Worm (Caenorhabditis elegans) whole organism, young adult: ENCODE data around the gene gop-2.

Source experiments
- B0035.1 ChIP-seq: sonication (generic microtip); optimal IDR thresholded peaks from 2 replicates; lab custom pipeline; 2016; ENCODE audit warnings: missing genetic modification characterization, mild to moderate bottlenecking, missing compliant biosample characterization, missing genotype, missing genetic modification reagents
- C17E4.6 ChIP-seq: fragments of 200-800 bp; sonication (Bioruptor generic); IDR thresholded peaks from 2 replicates; pipeline ENCODE4 v1.3.6; 2022; ENCODE audit warnings: missing genetic modification reagents, missing genetic modification characterization, missing compliant biosample characterization
- D2030.7 ChIP-seq: fragments of 200-800 bp; sonication (Bioruptor generic); IDR thresholded peaks from 2 replicates; pipeline ENCODE4 v1.3.6; 2022; ENCODE audit warnings: missing genetic modification reagents, missing genetic modification characterization, missing compliant biosample characterization
- F10E7.11 ChIP-seq: sonication (generic microtip); optimal IDR thresholded peaks from 2 replicates; lab custom pipeline; 2017; ENCODE audit warnings: mild to moderate bottlenecking, missing genetic modification characterization, moderate library complexity, missing compliant biosample characterization
- F22D6.2 ChIP-seq: sonication (generic microtip); optimal IDR thresholded peaks from 2 replicates; lab custom pipeline; 2016; ENCODE audit warnings: mild to moderate bottlenecking, missing genetic modification characterization, missing compliant biosample characterization
- F37B4.10 ChIP-seq: fragments of 200-800 bp; sonication (Bioruptor generic); IDR thresholded peaks from 2 replicates; pipeline ENCODE4 v1.3.6; 2022; ENCODE audit warnings: missing genetic modification characterization, missing compliant biosample characterization
- F55B11.4 ChIP-seq: sonication (generic microtip); optimal IDR thresholded peaks from 2 replicates; lab custom pipeline; 2016; ENCODE audit warnings: missing compliant biosample characterization, missing genetic modification characterization, borderline replicate concordance; ENCODE audit not compliant: insufficient read depth
- F57A8.1 ChIP-seq: fragments of 200-800 bp; sonication (Bioruptor generic); optimal IDR thresholded peaks from 2 replicates; lab custom pipeline; 2018; ENCODE audit warnings: mild to moderate bottlenecking, missing genetic modification characterization, moderate library complexity, missing compliant biosample characterization
- F57C9.4 ChIP-seq: sonication (generic microtip); optimal IDR thresholded peaks from 2 replicates; lab custom pipeline; 2017; ENCODE audit warnings: mild to moderate bottlenecking, missing genetic modification characterization, missing compliant biosample characterization
- T26A5.8 ChIP-seq: sonication (generic microtip); optimal IDR thresholded peaks from 2 replicates; lab custom pipeline; 2016; ENCODE audit warnings: missing genetic modification characterization, missing compliant biosample characterization
- Y53G8AR.9 ChIP-seq: fragments of 200-800 bp; sonication (Bioruptor generic); conservative IDR thresholded peaks from 2 replicates; pipeline ENCODE4 v1.3.6; 2022; ENCODE audit warnings: missing genetic modification reagents, missing genetic modification characterization, missing compliant biosample characterization
- Y56A3A.18 ChIP-seq: fragments of 200-800 bp; sonication (Bioruptor generic); IDR thresholded peaks from 2 replicates; pipeline ENCODE4 v1.3.6; 2022; ENCODE audit warnings: missing genetic modification reagents, missing genetic modification characterization, missing compliant biosample characterization
- Y67H2A.10 ChIP-seq: fragments of 200-800 bp; sonication (Bioruptor generic); conservative IDR thresholded peaks from 2 replicates; pipeline ENCODE4 v1.3.6; 2022; ENCODE audit warnings: missing genetic modification reagents, missing genetic modification characterization, missing compliant biosample characterization
- Y79H2A.3 ChIP-seq: fragments of 200-800 bp; sonication (Bioruptor generic); conservative IDR thresholded peaks from 2 replicates; pipeline ENCODE4 v1.3.6; 2022; ENCODE audit warnings: missing genetic modification reagents, missing genetic modification characterization, missing compliant biosample characterization
- ZK185.1 ChIP-seq: sonication (generic microtip); optimal IDR thresholded peaks from 2 replicates; lab custom pipeline; 2016; ENCODE audit warnings: mild to moderate bottlenecking, missing genetic modification characterization, missing compliant biosample characterization; ENCODE audit not compliant: poor library complexity, severe bottlenecking
- akir-1 ChIP-seq: fragments of 200-800 bp; sonication (Bioruptor generic); optimal IDR thresholded peaks from 2 replicates; lab custom pipeline; 2018; ENCODE audit warnings: mild to moderate bottlenecking, missing genetic modification characterization, moderate library complexity, missing compliant biosample characterization
- atf-7 ChIP-seq: sonication (generic microtip); optimal IDR thresholded peaks from 2 replicates; lab custom pipeline; 2017; ENCODE audit warnings: mild to moderate bottlenecking, missing genetic modification characterization, missing compliant biosample characterization
- attf-3 ChIP-seq: fragments of 200-800 bp; sonication (Bioruptor generic); conservative IDR thresholded peaks from 2 replicates; pipeline ENCODE4 v1.3.6; 2022; ENCODE audit warnings: missing genetic modification reagents, missing genetic modification characterization, missing compliant biosample characterization
- attf-6 ChIP-seq: fragments of 200-800 bp; sonication (Bioruptor generic); IDR thresholded peaks from 2 replicates; pipeline ENCODE4 v1.3.6; 2022; ENCODE audit warnings: missing genetic modification reagents, missing genetic modification characterization, missing compliant biosample characterization
- bed-2 ChIP-seq: fragments of 200-800 bp; sonication (Bioruptor generic); IDR thresholded peaks from 2 replicates; pipeline ENCODE4 v1.3.6; 2022; ENCODE audit warnings: missing genetic modification reagents, missing genetic modification characterization, missing compliant biosample characterization
- ceh-58 ChIP-seq: fragments of 200-800 bp; sonication (Bioruptor generic); IDR thresholded peaks from 2 replicates; pipeline ENCODE4 v1.3.6; 2022; ENCODE audit warnings: missing genetic modification characterization, missing compliant biosample characterization
- ceh-91 ChIP-seq: fragments of 200-800 bp; sonication (Bioruptor generic); IDR thresholded peaks from 2 replicates; pipeline ENCODE4 v1.3.6; 2022; ENCODE audit warnings: missing genetic modification reagents, missing genetic modification characterization, missing compliant biosample characterization
- chd-7 ChIP-seq: sonication (generic microtip); optimal IDR thresholded peaks from 2 replicates; lab custom pipeline; 2016; ENCODE audit warnings: mild to moderate bottlenecking, missing genetic modification characterization, moderate library complexity, missing compliant biosample characterization
- ets-4 ChIP-seq: fragments of 200-800 bp; sonication (Bioruptor generic); optimal IDR thresholded peaks from 2 replicates; lab custom pipeline; 2018; ENCODE audit warnings: mild to moderate bottlenecking, missing genetic modification characterization, missing compliant biosample characterization
- him-1 ChIP-seq: sonication (generic microtip); optimal IDR thresholded peaks from 2 replicates; lab custom pipeline; 2016; ENCODE audit warnings: missing genotype, missing genetic modification reagents, missing genetic modification characterization, missing compliant biosample characterization
- hrde-1 ChIP-seq: sonication (generic microtip); optimal IDR thresholded peaks from 2 replicates; lab custom pipeline; 2016; ENCODE audit warnings: missing genetic modification characterization, mild to moderate bottlenecking, missing compliant biosample characterization, moderate library complexity, missing genotype, missing genetic modification reagents, borderline replicate concordance
- lag-1 ChIP-seq: fragments of 200-800 bp; sonication (Bioruptor generic); IDR thresholded peaks from 2 replicates; pipeline ENCODE4 v1.3.6; 2022; ENCODE audit warnings: missing genetic modification reagents, missing genetic modification characterization, missing compliant biosample characterization
- let-526 ChIP-seq: fragments of 200-800 bp; sonication (Bioruptor generic); IDR thresholded peaks from 2 replicates; pipeline ENCODE4 v1.3.6; 2022; ENCODE audit warnings: missing genetic modification reagents, missing genetic modification characterization, missing compliant biosample characterization
- lin-40 ChIP-seq: sonication (generic microtip); optimal IDR thresholded peaks from 2 replicates; lab custom pipeline; 2016; ENCODE audit warnings: missing genetic modification characterization, mild to moderate bottlenecking, missing compliant biosample characterization, missing genotype, missing genetic modification reagents
- lin-54 ChIP-seq: fragments of 200-800 bp; sonication (Bioruptor generic); optimal IDR thresholded peaks from 2 replicates; lab custom pipeline; 2018; ENCODE audit warnings: mild to moderate bottlenecking, missing genetic modification characterization, missing compliant biosample characterization
- lir-1 ChIP-seq: fragments of 200-800 bp; sonication (Bioruptor generic); conservative IDR thresholded peaks from 2 replicates; pipeline ENCODE4 v1.3.6; 2022; ENCODE audit warnings: missing genetic modification reagents, missing genetic modification characterization, missing compliant biosample characterization
- lsl-1 ChIP-seq: fragments of 200-800 bp; sonication (Bioruptor generic); optimal IDR thresholded peaks from 2 replicates; lab custom pipeline; 2018; ENCODE audit warnings: mild to moderate bottlenecking, missing genetic modification characterization, moderate library complexity, missing compliant biosample characterization
- madf-3 ChIP-seq: fragments of 200-800 bp; sonication (Bioruptor generic); IDR thresholded peaks from 2 replicates; pipeline ENCODE4 v1.3.6; 2022; ENCODE audit warnings: missing genetic modification reagents, missing genetic modification characterization, missing compliant biosample characterization
- madf-6 ChIP-seq: fragments of 200-800 bp; sonication (Bioruptor generic); IDR thresholded peaks from 2 replicates; pipeline ENCODE4 v1.3.6; 2022; ENCODE audit warnings: missing genetic modification reagents, missing genetic modification characterization, missing compliant biosample characterization
- madf-8 ChIP-seq: fragments of 200-800 bp; sonication (Bioruptor generic); conservative IDR thresholded peaks from 2 replicates; pipeline ENCODE4 v1.3.6; 2022; ENCODE audit warnings: missing genetic modification reagents, missing genetic modification characterization, missing compliant biosample characterization
- nhr-27 ChIP-seq: fragments of 200-800 bp; sonication (Bioruptor generic); optimal IDR thresholded peaks from 2 replicates; lab custom pipeline; 2018; ENCODE audit warnings: mild to moderate bottlenecking, missing genetic modification characterization, moderate library complexity, missing compliant biosample characterization
- rcor-1 ChIP-seq: fragments of 200-800 bp; sonication (Bioruptor generic); IDR thresholded peaks from 2 replicates; pipeline ENCODE4 v1.3.6; 2022; ENCODE audit warnings: missing genetic modification reagents, missing genetic modification characterization, missing compliant biosample characterization
- sdz-38 ChIP-seq: sonication (generic microtip); optimal IDR thresholded peaks from 2 replicates; lab custom pipeline; 2016; ENCODE audit warnings: missing genotype, missing genetic modification characterization, missing compliant biosample characterization
- zfh-2 ChIP-seq: fragments of 200-800 bp; sonication (Bioruptor generic); conservative IDR thresholded peaks from 2 replicates; pipeline ENCODE4 v1.3.6; 2022; ENCODE audit warnings: missing genetic modification reagents, missing genetic modification characterization, missing compliant biosample characterization
- ztf-18 ChIP-seq: sonication (generic microtip); optimal IDR thresholded peaks from 2 replicates; lab custom pipeline; 2016; ENCODE audit warnings: missing genotype, mild to moderate bottlenecking, missing genetic modification characterization, missing compliant biosample characterization
- ztf-6 ChIP-seq: fragments of 200-800 bp; sonication (Bioruptor generic); IDR thresholded peaks from 2 replicates; pipeline ENCODE4 v1.3.6; 2022; ENCODE audit warnings: missing genetic modification reagents, missing genetic modification characterization, missing compliant biosample characterization

Gene gop-2

DNA sequence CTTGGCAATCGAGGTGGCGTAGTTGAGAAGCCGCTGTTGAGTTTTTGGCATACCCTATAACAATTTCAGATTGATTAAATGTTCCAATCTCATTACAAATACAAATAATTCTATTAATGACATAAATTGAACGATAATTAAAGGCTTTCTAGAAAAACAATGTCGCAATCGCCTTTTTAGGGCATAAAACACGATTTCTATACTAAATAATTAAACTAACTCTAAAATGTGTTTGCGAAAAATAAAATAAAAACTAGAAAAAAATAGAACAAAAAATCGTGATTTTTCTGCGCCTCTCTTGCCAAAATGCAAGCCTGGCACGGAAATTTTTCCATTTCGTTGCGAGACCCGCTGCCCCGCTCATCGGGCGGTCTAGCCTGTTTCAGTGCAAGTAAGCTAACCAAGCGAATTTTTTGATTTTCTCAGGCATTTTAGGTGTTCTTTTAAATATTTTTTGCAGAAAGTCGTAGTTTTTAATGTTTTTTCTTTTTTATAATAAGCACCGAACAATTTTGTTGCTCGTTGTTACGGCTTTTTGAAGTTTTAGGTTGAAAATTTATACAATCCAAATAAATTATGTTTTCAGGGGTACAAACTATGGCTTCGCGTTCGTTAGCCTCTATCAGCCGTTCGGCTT is 30.9 kb upstream of the gop-2 start, which contains the start of the genes C34E10.12, C34E10.10 and atp-2 (continued):
- no peak for TF ChIP-seq F57A8.1 (GFP tag; lab: Kevin White, UChicago)
- no peak for TF ChIP-seq B0035.1 (tag; lab: Kevin White, UChicago)
- TF ChIP-seq madf-6 (GFP tag; lab: Robert Waterston, UW): peak; percentile 72
- no peak for TF ChIP-seq Y56A3A.18 (GFP tag; lab: Robert Waterston, UW)
- no peak for TF ChIP-seq Y79H2A.3 (GFP tag; lab: Robert Waterston, UW)
- TF ChIP-seq F55B11.4: no peak
- peak; percentile 71 for TF ChIP-seq lin-54 (GFP tag; lab: Kevin White, UChicago)
- TF ChIP-seq D2030.7 (GFP tag; lab: Robert Waterston, UW): no peak; the same call in 1 of the 2 replicates
- TF ChIP-seq C17E4.6: no peak
- TF ChIP-seq F37B4.10 (GFP tag; lab: Robert Waterston, UW): no peak
- TF ChIP-seq ceh-91 (GFP tag; lab: Robert Waterston, UW): no peak
- TF ChIP-seq attf-6 (GFP tag; lab: Robert Waterston, UW): no peak
- TF ChIP-seq T26A5.8: no peak

DNA sequence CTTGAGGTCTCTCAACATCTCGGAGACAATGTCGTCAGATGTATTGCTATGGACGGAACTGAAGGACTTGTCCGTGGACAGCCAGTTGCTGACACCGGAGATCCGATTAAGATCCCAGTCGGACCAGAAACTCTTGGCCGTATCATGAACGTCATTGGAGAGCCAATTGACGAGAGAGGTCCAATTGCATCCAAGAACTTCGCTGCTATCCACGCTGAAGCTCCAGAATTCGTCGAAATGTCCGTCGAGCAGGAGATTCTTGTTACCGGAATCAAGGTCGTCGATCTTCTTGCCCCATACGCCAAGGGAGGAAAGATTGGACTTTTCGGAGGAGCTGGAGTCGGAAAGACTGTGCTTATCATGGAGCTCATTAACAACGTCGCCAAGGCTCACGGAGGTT is 30.0 kb upstream of the gop-2 start:
- no peak for TF ChIP-seq madf-3 (GFP tag; lab: Robert Waterston, UW)
- TF ChIP-seq F55B11.4: no peak
- no peak for TF ChIP-seq F22D6.2 (tag; lab: Kevin White, UChicago)

DNA sequence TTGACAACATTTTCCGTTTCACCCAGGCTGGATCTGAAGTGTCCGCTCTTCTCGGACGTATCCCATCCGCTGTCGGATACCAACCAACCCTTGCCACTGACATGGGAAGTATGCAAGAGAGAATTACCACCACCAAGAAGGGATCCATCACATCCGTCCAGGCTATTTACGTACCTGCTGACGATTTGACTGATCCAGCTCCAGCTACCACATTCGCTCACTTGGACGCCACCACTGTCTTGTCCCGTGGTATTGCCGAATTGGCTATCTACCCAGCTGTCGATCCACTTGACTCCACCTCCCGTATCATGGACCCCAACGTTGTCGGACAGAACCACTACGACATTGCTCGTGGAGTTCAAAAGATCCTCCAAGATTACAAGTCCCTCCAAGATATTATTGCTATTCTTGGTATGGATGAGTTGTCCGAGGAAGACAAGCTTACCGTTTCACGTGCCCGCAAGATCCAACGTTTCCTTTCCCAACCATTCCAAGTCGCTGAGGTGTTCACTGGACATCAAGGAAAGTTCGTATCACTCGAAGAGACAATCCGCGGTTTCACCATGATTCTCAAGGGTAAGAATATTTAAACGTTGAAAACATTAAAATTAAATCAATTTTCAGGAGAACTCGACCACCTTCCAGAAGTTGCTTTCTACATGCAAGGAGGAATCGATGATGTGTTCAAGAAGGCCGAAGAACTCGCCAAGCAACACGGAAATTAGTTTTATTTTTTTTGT is 29.1 kb upstream of the gop-2 start:
- TF ChIP-seq madf-8 (no peak), akir-1 (GFP tag; lab: Kevin White, UChicago) (no peak), madf-3 (GFP tag; lab: Robert Waterston, UW) (0 out of 2 replicates have a peak, but pooled peaks have one; percentile 28), lir-1 (GFP tag; lab: Robert Waterston, UW) (no peak), lin-40 (tag; lab: Kevin White, UChicago) (no peak), Y67H2A.10 (GFP tag; lab: Robert Waterston, UW) (no peak), ZK185.1 (tag; lab: Kevin White, UChicago) (peak; percentile 4), ceh-58 (GFP tag; lab: Robert Waterston, UW) (0 out of 2 replicates have a peak, but pooled peaks have one; percentile 60), sdz-38 (no peak), F37B4.10 (GFP tag; lab: Robert Waterston, UW) (0 out of 2 replicates have a peak, but pooled peaks have one; percentile 27), zfh-2 (GFP tag; lab: Robert Waterston, UW) (no peak), ets-4 (GFP tag; lab: Kevin White, UChicago) (no peak), Y53G8AR.9 (GFP tag; lab: Robert Waterston, UW) (peak; percentile 34; the same call in 1 of the 2 replicates), bed-2 (no peak)

DNA sequence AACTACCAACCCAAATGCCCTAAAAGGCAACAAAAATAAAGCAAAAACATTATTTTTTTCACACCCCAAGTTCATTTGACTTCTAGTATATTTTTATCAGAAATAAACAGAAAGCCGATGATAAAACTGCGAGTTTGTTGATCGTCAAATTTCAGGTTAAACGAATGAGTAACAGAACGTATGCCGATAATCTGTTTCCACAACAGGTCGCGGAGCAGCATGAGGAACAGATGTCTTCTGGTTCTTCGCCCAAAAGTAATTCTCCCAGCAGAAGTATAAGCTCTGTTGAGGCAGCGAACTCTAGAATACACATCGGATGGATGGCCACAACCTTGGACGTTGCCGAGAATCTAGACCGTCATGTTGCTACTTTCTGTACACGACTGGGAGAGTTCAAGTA is 28.4 kb upstream of the gop-2 start, which contains the start of gene prmt-5:
prmt-5 (plus strand) TSS at position 141 of the 400 bp plus-strand sequence.
- TF ChIP-seq nhr-27 (tag; lab: Kevin White, UChicago) (peak; percentile 73), madf-6 (GFP tag; lab: Robert Waterston, UW) (peak; percentile 84), him-1 (tag; lab: Kevin White, UChicago) (peak; percentile 3), ztf-18 (tag; lab: Kevin White, UChicago) (peak; percentile 40), rcor-1 (GFP tag; lab: Robert Waterston, UW) (peak; percentile 52; the same call in 1 of the 2 replicates), lsl-1 (GFP tag; lab: Kevin White, UChicago) (peak; percentile 44), lin-54 (GFP tag; lab: Kevin White, UChicago) (peak; percentile 68), attf-3 (GFP tag; lab: Robert Waterston, UW) (no peak), chd-7 (tag; lab: Kevin White, UChicago) (peak; percentile 93), Y56A3A.18 (GFP tag; lab: Robert Waterston, UW) (peak; percentile 85), hrde-1 (tag; lab: Kevin White, UChicago) (peak; percentile 84), F57C9.4 (peak; percentile 96), B0035.1 (tag; lab: Kevin White, UChicago) (peak; percentile 76), let-526 (GFP tag; lab: Robert Waterston, UW) (peak; percentile 78), atf-7 (tag; lab: Kevin White, UChicago) (peak; percentile 79), lag-1 (GFP tag; lab: Robert Waterston, UW) (no peak), attf-6 (GFP tag; lab: Robert Waterston, UW) (peak; percentile 75; the same call in 1 of the 2 replicates), ztf-6 (GFP tag; lab: Robert Waterston, UW) (no peak), F10E7.11 (peak; percentile 83)
